Worm (Caenorhabditis elegans) whole organism, early embryonic: Measurements from ENCODE around the gene math-4.

Experiments
- ama-1 ChIP-seq: fragments of 150-350 bp; optimal IDR thresholded peaks from 2 replicates; lab custom pipeline; 2014
- ceh-36 ChIP-seq: sonication (generic microtip); optimal IDR thresholded peaks from 2 replicates; lab custom pipeline; 2016; ENCODE audit warnings: missing genetic modification characterization, inconsistent platforms, missing compliant biosample characterization
- ets-7 ChIP-seq: sonication (generic microtip); optimal IDR thresholded peaks from 2 replicates; lab custom pipeline; 2016; ENCODE audit warnings: missing genotype, missing genetic modification characterization, missing compliant biosample characterization
- flt-1 ChIP-seq: fragments of 200-800 bp; sonication (Bioruptor generic); IDR thresholded peaks from 2 replicates; pipeline ENCODE4 v1.3.6; 2022; ENCODE audit warnings: missing genetic modification characterization, missing compliant biosample characterization
- pes-1 ChIP-seq: fragments of 200-800 bp; sonication (Bioruptor generic); IDR thresholded peaks from 2 replicates; pipeline ENCODE4 v1.3.6; 2022; ENCODE audit warnings: missing genetic modification reagents, missing genetic modification characterization, missing compliant biosample characterization

DNA sequence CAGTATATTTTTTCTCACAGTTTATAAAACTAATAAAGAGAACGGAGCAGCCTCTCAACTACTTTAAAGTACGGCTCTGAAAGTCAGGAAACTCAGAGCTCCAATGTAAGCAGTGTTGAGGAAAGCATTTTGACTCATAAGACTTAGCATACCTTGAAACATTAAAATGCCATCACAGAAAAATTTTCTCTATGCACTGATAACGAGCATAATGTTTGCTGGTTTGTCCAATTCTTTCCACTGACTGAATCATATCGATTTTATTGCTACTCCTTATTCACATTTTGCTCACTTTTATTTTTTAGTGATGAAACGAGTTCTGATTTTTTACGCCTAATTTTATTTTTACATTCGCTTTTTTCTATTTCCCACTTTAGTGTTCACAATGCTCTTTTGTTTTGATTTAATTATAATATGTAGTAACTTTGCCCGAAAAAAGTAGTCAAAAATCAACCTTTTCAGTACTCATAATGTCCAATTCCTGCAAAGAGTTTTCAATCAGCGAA is 49.6 kb upstream of the math-4 start, which contains the start of gene math-39:
- no peak for TF ChIP-seq ama-1 (lab: Kevin White, UChicago)
- no peak for TF ChIP-seq flt-1
- no peak for TF ChIP-seq ets-7 (tag; lab: Kevin White, UChicago)
- TF ChIP-seq ceh-36 (tag; lab: Kevin White, UChicago), result no peak
- no peak for TF ChIP-seq pes-1 (GFP tag; lab: Robert Waterston, UW)
